Fruit fly (Drosophila melanogaster) whole organism, wandering third instar larva: ENCODE results near the gene emc.

Source experiments
- Abd-B ChIP-seq: fragments of >200 bp; optimal IDR thresholded peaks from 2 replicates; lab custom pipeline; 2017; ENCODE audit warnings: missing biosample characterization, missing genetic modification characterization
- CG32264 ChIP-seq: fragments of 200-800 bp; sonication (Bioruptor generic); optimal IDR thresholded peaks from 2 replicates; lab custom pipeline; 2016; ENCODE audit warnings: missing biosample characterization, missing genetic modification characterization
- CG9705 ChIP-seq: fragments of 200-800 bp; sonication (Bioruptor generic); optimal IDR thresholded peaks from 2 replicates; lab custom pipeline; 2018; ENCODE audit warnings: missing biosample characterization, mild to moderate bottlenecking, missing genetic modification characterization
- CrebA ChIP-seq: fragments of 200-800 bp; sonication (Bioruptor generic); optimal IDR thresholded peaks from 2 replicates; lab custom pipeline; 2016; ENCODE audit warnings: missing biosample characterization, mild to moderate bottlenecking, missing genetic modification characterization, borderline replicate concordance
- Dfd ChIP-seq: fragments of >200 bp; optimal IDR thresholded peaks from 2 replicates; lab custom pipeline; 2017; ENCODE audit warnings: missing biosample characterization, missing genetic modification characterization
- Dif ChIP-seq: fragments of 200-275, 200-300 bp; sonication (Bioruptor generic); optimal IDR thresholded peaks from 2 replicates; lab custom pipeline; 2018; ENCODE audit warnings: missing biosample characterization, missing genetic modification characterization; ENCODE audit not compliant: partially characterized antibody
- GATAd ChIP-seq: sonication (Bioruptor generic); optimal IDR thresholded peaks from 2 replicates; lab custom pipeline; 2016; ENCODE audit warnings: missing biosample characterization, missing genetic modification characterization
- HLH106 ChIP-seq: fragments of 200-800 bp; optimal IDR thresholded peaks from 3 replicates; lab custom pipeline; 2019; ENCODE audit warnings: missing biosample characterization, mild to moderate bottlenecking, missing genetic modification characterization, moderate library complexity
- Hnf4 ChIP-seq: fragments of 200-800 bp; sonication (Bioruptor generic); optimal IDR thresholded peaks from 2 replicates; lab custom pipeline; 2016; ENCODE audit warnings: missing biosample characterization, mild to moderate bottlenecking, missing genetic modification characterization
- Hr78 ChIP-seq: fragments of >200 bp; optimal IDR thresholded peaks from 2 replicates; lab custom pipeline; 2017; ENCODE audit warnings: missing biosample characterization, missing genetic modification characterization
- Hr83 ChIP-seq: fragments of 200-300 bp; sonication (Bioruptor generic); optimal IDR thresholded peaks from 2 replicates; lab custom pipeline; 2016; ENCODE audit warnings: missing biosample characterization, mild to moderate bottlenecking, missing genetic modification characterization, moderate library complexity; ENCODE audit not compliant: poor library complexity, severe bottlenecking
- Jra ChIP-seq: sonication (Bioruptor generic); optimal IDR thresholded peaks from 2 replicates; lab custom pipeline; 2016; ENCODE audit warnings: missing biosample characterization, missing genetic modification characterization
- Mio ChIP-seq: sonication (Bioruptor generic); optimal IDR thresholded peaks from 2 replicates; lab custom pipeline; 2016; ENCODE audit warnings: missing biosample characterization, missing genetic modification characterization
- Myc ChIP-seq: fragments of >200 bp; optimal IDR thresholded peaks from 2 replicates; lab custom pipeline; 2017
- N ChIP-seq: fragments of >200 bp; optimal IDR thresholded peaks from 2 replicates; lab custom pipeline; 2018; ENCODE audit warnings: missing biosample characterization, missing external identifiers, missing genetic modification characterization
- OdsH ChIP-seq: fragments of 200-800 bp; sonication (Bioruptor generic); optimal IDR thresholded peaks from 2 replicates; lab custom pipeline; 2016; ENCODE audit warnings: missing biosample characterization, mild to moderate bottlenecking, missing genetic modification characterization
- Rel ChIP-seq, 2 experiments: fragments of 200-800 bp; sonication (Bioruptor generic) in 1 of 2; optimal IDR thresholded peaks; 2 replicates in 1 of 2; 3 replicates in 1 of 2; lab custom pipeline; 2016 to 2019; ENCODE audit warnings: mild to moderate bottlenecking in 2 of 2, missing biosample characterization in 2 of 2, missing genetic modification characterization in 2 of 2, moderate library complexity in 1 of 2
- Sp1 ChIP-seq: fragments of 200-800 bp; sonication (Bioruptor generic); optimal IDR thresholded peaks from 3 replicates; lab custom pipeline; 2019; ENCODE audit warnings: missing biosample characterization, mild to moderate bottlenecking, missing genetic modification characterization, moderate library complexity
- Vsx2 ChIP-seq: fragments of 200-300, 225-300 bp; sonication (Bioruptor generic); optimal IDR thresholded peaks from 2 replicates; lab custom pipeline; 2018; ENCODE audit warnings: missing biosample characterization, missing genetic modification characterization; ENCODE audit not compliant: partially characterized antibody
- br ChIP-seq: fragments of 200-800 bp; sonication (Bioruptor generic); optimal IDR thresholded peaks from 2 replicates; lab custom pipeline; 2016; ENCODE audit warnings: missing biosample characterization, missing genetic modification characterization
- brk ChIP-seq: fragments of 200-800 bp; sonication (Bioruptor generic); optimal IDR thresholded peaks from 2 replicates; lab custom pipeline; 2016; ENCODE audit warnings: missing biosample characterization, mild to moderate bottlenecking, missing genetic modification characterization
- dl ChIP-seq, 2 experiments: fragments of 175-275, 200-275 bp in 1 of 2; fragments of 200-275 bp in 1 of 2; sonication (Bioruptor generic); optimal IDR thresholded peaks; lab custom pipeline; 2018; ENCODE audit warnings: mild to moderate bottlenecking in 2 of 2, missing biosample characterization in 2 of 2, missing genetic modification characterization in 2 of 2, moderate library complexity in 2 of 2; ENCODE audit not compliant: partially characterized antibody in 2 of 2, insufficient read depth in 1 of 2
- dmrt93B ChIP-seq: fragments of 200-800 bp; sonication (Bioruptor generic); optimal IDR thresholded peaks from 2 replicates; lab custom pipeline; 2018; ENCODE audit warnings: missing biosample characterization, mild to moderate bottlenecking, missing genetic modification characterization
- dsf ChIP-seq: sonication (Bioruptor generic); optimal IDR thresholded peaks from 2 replicates; lab custom pipeline; 2016; ENCODE audit warnings: missing biosample characterization, missing genetic modification characterization, borderline replicate concordance
- ey ChIP-seq: fragments of 200-800 bp; sonication (Bioruptor generic); optimal IDR thresholded peaks from 2 replicates; lab custom pipeline; 2016; ENCODE audit warnings: missing biosample characterization, missing genetic modification characterization
- foxo ChIP-seq, 2 experiments: fragments of 200-800 bp; sonication (Bioruptor generic); optimal IDR thresholded peaks; 2 replicates in 1 of 2; 3 replicates in 1 of 2; lab custom pipeline; 2016 to 2017; ENCODE audit warnings: missing biosample characterization in 2 of 2, missing genetic modification characterization in 2 of 2
- fru ChIP-seq: fragments of 200-800 bp; sonication (Bioruptor generic); optimal IDR thresholded peaks from 3 replicates; lab custom pipeline; 2016; ENCODE audit warnings: missing biosample characterization, mild to moderate bottlenecking, missing genetic modification characterization
- h ChIP-seq: fragments of 200-800 bp; sonication (Bioruptor generic); optimal IDR thresholded peaks from 3 replicates; lab custom pipeline; 2016; ENCODE audit warnings: missing biosample characterization, mild to moderate bottlenecking, missing genetic modification characterization
- jim ChIP-seq: fragments of 175-275, 200-325 bp; sonication (Bioruptor generic); optimal IDR thresholded peaks from 2 replicates; lab custom pipeline; 2016; ENCODE audit warnings: missing biosample characterization, mild to moderate bottlenecking, missing genetic modification characterization
- lola ChIP-seq: fragments of >200 bp; optimal IDR thresholded peaks from 2 replicates; lab custom pipeline; 2017; ENCODE audit warnings: missing biosample characterization, missing genetic modification characterization
- pan ChIP-seq: fragments of >200 bp; optimal IDR thresholded peaks from 2 replicates; lab custom pipeline; 2017
- psq ChIP-seq: fragments of 200-800 bp; sonication (Bioruptor generic); optimal IDR thresholded peaks from 3 replicates; lab custom pipeline; 2017; ENCODE audit warnings: missing biosample characterization, mild to moderate bottlenecking, missing genetic modification characterization, moderate library complexity
- rgr ChIP-seq: fragments of 200-800 bp; sonication (Bioruptor generic); optimal IDR thresholded peaks from 3 replicates; lab custom pipeline; 2016; ENCODE audit warnings: missing biosample characterization, mild to moderate bottlenecking, missing genetic modification characterization
- sage ChIP-seq: fragments of 200-800 bp; sonication (Bioruptor generic); optimal IDR thresholded peaks from 2 replicates; lab custom pipeline; 2016; ENCODE audit warnings: missing biosample characterization, mild to moderate bottlenecking, missing genetic modification characterization
- sv ChIP-seq: fragments of 200-800 bp; sonication (Bioruptor generic); optimal IDR thresholded peaks from 3 replicates; lab custom pipeline; 2016; ENCODE audit warnings: missing biosample characterization, missing genetic modification characterization
- tai ChIP-seq: sonication (Bioruptor generic); optimal IDR thresholded peaks from 2 replicates; lab custom pipeline; 2016; ENCODE audit warnings: missing biosample characterization, missing genetic modification characterization
- usp ChIP-seq: fragments of >200 bp; optimal IDR thresholded peaks from 2 replicates; lab custom pipeline; 2017; ENCODE audit warnings: missing biosample characterization, missing genetic modification characterization
- woc ChIP-seq: sonication (Bioruptor generic); optimal IDR thresholded peaks from 2 replicates; lab custom pipeline; 2016; ENCODE audit warnings: missing biosample characterization, mild to moderate bottlenecking, missing genetic modification characterization

The emc gene

dm6 chr3L:725527-726191, 23.5 kb upstream of the emc start:
- TF ChIP-seq dl (GFP tag; optimal IDR thresholded peaks at IDR 0.05; lab: Kevin White, UChicago; ENCODE audit: insufficient read depth in 1 of 2, partially characterized antibody in 2 of 2) = no peak
- TF ChIP-seq CrebA (GFP tag; lab: Kevin White, UChicago) = peak; percentile 33
- peak; percentile 62 for TF ChIP-seq dmrt93B (GFP tag; lab: Kevin White, UChicago)
- peak; percentile 71 for TF ChIP-seq CG32264 (GFP tag; lab: Kevin White, UChicago)
- peak; percentile 53 for TF ChIP-seq sv (GFP tag; lab: Kevin White, UChicago)
- no peak for TF ChIP-seq Dif (GFP tag; lab: Kevin White, UChicago)
- TF ChIP-seq rgr (GFP tag; lab: Kevin White, UChicago) = peak; percentile 87
- peak; percentile 83 for TF ChIP-seq br (GFP tag; lab: Kevin White, UChicago)
- peak; percentile 87 for TF ChIP-seq fru
- TF ChIP-seq GATAd (GFP tag; lab: Kevin White, UChicago) = no peak
- peak; percentile 11 for TF ChIP-seq Hr83 (GFP tag; lab: Kevin White, UChicago)
- peak; percentile 24 for TF ChIP-seq tai (GFP tag; lab: Kevin White, UChicago)
- peak; percentile 89 for TF ChIP-seq h (GFP tag; lab: Kevin White, UChicago)
- no peak for TF ChIP-seq CG9705 (GFP tag; lab: Kevin White, UChicago)
- no peak for TF ChIP-seq pan (lab: Kevin White, UChicago)
- TF ChIP-seq dsf (GFP tag; lab: Kevin White, UChicago) = no peak
- peak; percentile 3 for TF ChIP-seq Mio (GFP tag; lab: Kevin White, UChicago)
- peak; percentile 70 for TF ChIP-seq sage (GFP tag; lab: Kevin White, UChicago)
- TF ChIP-seq HLH106 (tag; lab: Kevin White, UChicago) = peak; percentile 75
- peak; percentile 84 for TF ChIP-seq OdsH (GFP tag; lab: Kevin White, UChicago)
- no peak for TF ChIP-seq Hr78 (GFP tag; lab: Kevin White, UChicago)
- TF ChIP-seq jim (GFP tag; lab: Kevin White, UChicago) = no peak
- TF ChIP-seq brk (GFP tag; lab: Kevin White, UChicago) = peak; percentile 73
- TF ChIP-seq Vsx2 = no peak
- TF ChIP-seq Sp1 = peak; percentile 82
- TF ChIP-seq lola (GFP tag; lab: Kevin White, UChicago) = no peak
- peak; percentile 52 for TF ChIP-seq Jra
- TF ChIP-seq ey (GFP tag; lab: Kevin White, UChicago) = peak; percentile 87
- TF ChIP-seq Dfd = no peak
- peak; percentile 64 for TF ChIP-seq woc (GFP tag; lab: Kevin White, UChicago)
- TF ChIP-seq Abd-B = no peak
- peak; percentile 70 for TF ChIP-seq psq
- no peak for TF ChIP-seq Myc (lab: Kevin White, UChicago)
- TF ChIP-seq N (GFP tag; lab: Kevin White, UChicago) = no peak
- TF ChIP-seq foxo (GFP tag; optimal IDR thresholded peaks at IDR 0.05; lab: Kevin White, UChicago) = peak in 1 of 2 experiments; percentile 89
- peak; percentile 85 for TF ChIP-seq Hnf4 (GFP tag; lab: Kevin White, UChicago)
- TF ChIP-seq usp (GFP tag; lab: Kevin White, UChicago) = no peak
- TF ChIP-seq Rel (GFP tag; optimal IDR thresholded peaks at IDR 0.05; lab: Kevin White, UChicago) = no peak
- peak; percentile 85 for TF ChIP-seq Rel (tag; optimal IDR thresholded peaks at IDR 0.05; lab: Kevin White, UChicago)

dm6 chr3L:726486-727180, 22.6 kb upstream of the emc start:
- TF ChIP-seq foxo (GFP tag; optimal IDR thresholded peaks at IDR 0.05; lab: Kevin White, UChicago) (no peak), ey (GFP tag; lab: Kevin White, UChicago) (no peak), pan (lab: Kevin White, UChicago) (no peak), Hr78 (GFP tag; lab: Kevin White, UChicago) (no peak), OdsH (GFP tag; lab: Kevin White, UChicago) (no peak), Mio (GFP tag; lab: Kevin White, UChicago) (no peak), tai (GFP tag; lab: Kevin White, UChicago) (no peak), CG9705 (GFP tag; lab: Kevin White, UChicago) (no peak), sv (GFP tag; lab: Kevin White, UChicago) (no peak), N (GFP tag; lab: Kevin White, UChicago) (no peak), usp (GFP tag; lab: Kevin White, UChicago) (no peak), jim (GFP tag; lab: Kevin White, UChicago) (no peak), Vsx2 (no peak), h (GFP tag; lab: Kevin White, UChicago) (no peak), fru (no peak), woc (GFP tag; lab: Kevin White, UChicago) (no peak), Sp1 (no peak), dmrt93B (GFP tag; lab: Kevin White, UChicago) (no peak), Hnf4 (GFP tag; lab: Kevin White, UChicago) (no peak)
- TF ChIP-seq, all 38 proteins: peak for 0
